Fruit fly (Drosophila melanogaster) whole organism, adult: ENCODE results near the gene CG13287.

Source experiments
- CG11617 ChIP-seq: fragments of 200-800 bp; sonication (Bioruptor generic); optimal IDR thresholded peaks from 2 replicates; lab custom pipeline; 2017; ENCODE audit warnings: mild to moderate bottlenecking, missing biosample characterization, missing genetic modification reagents, missing genetic modification characterization
- CG12768 ChIP-seq: fragments of 200-800 bp; sonication (Bioruptor generic); optimal IDR thresholded peaks from 2 replicates; lab custom pipeline; 2017; ENCODE audit warnings: missing biosample characterization, missing genetic modification characterization, mild to moderate bottlenecking, moderate library complexity, missing genetic modification reagents
- CG14711 ChIP-seq: fragments of 200-800 bp; sonication (Bioruptor generic); optimal IDR thresholded peaks from 2 replicates; lab custom pipeline; 2018; ENCODE audit warnings: missing biosample characterization, mild to moderate bottlenecking, missing genetic modification characterization, moderate library complexity
- CG1620 ChIP-seq: fragments of 200-800 bp; sonication (Bioruptor generic); optimal IDR thresholded peaks from 2 replicates; lab custom pipeline; 2016; ENCODE audit warnings: missing biosample characterization, missing genetic modification characterization
- CG5204 ChIP-seq: fragments of 200-800 bp; sonication (Bioruptor generic); optimal IDR thresholded peaks from 2 replicates; lab custom pipeline; 2016; ENCODE audit warnings: missing biosample characterization, missing genetic modification characterization
- CG7045 ChIP-seq: fragments of 200-800 bp; sonication (Bioruptor generic); optimal IDR thresholded peaks from 2 replicates; lab custom pipeline; 2017; ENCODE audit warnings: missing biosample characterization, mild to moderate bottlenecking, missing genetic modification characterization
- CG7101 ChIP-seq: fragments of 200-800 bp; sonication (Bioruptor generic); optimal IDR thresholded peaks from 2 replicates; lab custom pipeline; 2018; ENCODE audit warnings: missing biosample characterization, mild to moderate bottlenecking, missing genetic modification characterization, moderate library complexity
- Crg-1 ChIP-seq: fragments of 200-800 bp; sonication (Bioruptor generic); optimal IDR thresholded peaks from 2 replicates; lab custom pipeline; 2016; ENCODE audit warnings: missing biosample characterization, missing genetic modification characterization
- Hr96 ChIP-seq: fragments of 200-800 bp; sonication (Bioruptor generic); optimal IDR thresholded peaks from 2 replicates; lab custom pipeline; 2016; ENCODE audit warnings: missing biosample characterization, missing genetic modification characterization
- cnc ChIP-seq, 2 experiments: fragments of >200 bp; optimal IDR thresholded peaks; 2 replicates each; lab custom pipeline; 2017
- kay ChIP-seq: fragments of 200-800 bp; sonication (Bioruptor generic); peaks from one replicate; lab custom pipeline; 2016; ENCODE audit warnings: missing biosample characterization, missing genetic modification characterization, borderline replicate concordance
- pad ChIP-seq: fragments of 200-800 bp; sonication (Bioruptor generic); optimal IDR thresholded peaks from 3 replicates; lab custom pipeline; 2017; ENCODE audit warnings: missing biosample characterization, missing genetic modification characterization, mild to moderate bottlenecking, moderate library complexity, missing genetic modification reagents
- tj ChIP-seq: fragments of 200-800 bp; sonication (Bioruptor generic); optimal IDR thresholded peaks from 3 replicates; lab custom pipeline; 2017; ENCODE audit warnings: missing biosample characterization, mild to moderate bottlenecking, missing genetic modification characterization, moderate library complexity
- toe ChIP-seq: fragments of 200-800 bp; sonication (Bioruptor generic); optimal IDR thresholded peaks from 2 replicates; lab custom pipeline; 2016; ENCODE audit warnings: missing biosample characterization, missing genetic modification characterization

dm6 chr3L:5881310-5882208 lies 545 bp upstream of the CG13287 start:
- TF ChIP-seq toe (GFP tag; lab: Kevin White, UChicago) (no peak), CG7045 (GFP tag; lab: Kevin White, UChicago) (no peak), CG14711 (tag; lab: Kevin White, UChicago) (no peak), CG11617 (no peak), CG5204 (no peak), kay (GFP tag; lab: Kevin White, UChicago) (no peak), CG1620 (GFP tag; lab: Kevin White, UChicago) (no peak), Crg-1 (GFP tag; lab: Kevin White, UChicago) (no peak), pad (GFP tag; lab: Kevin White, UChicago) (no peak), cnc (optimal IDR thresholded peaks at IDR 0.05; lab: Kevin White, UChicago) (no peak), tj (no peak), CG12768 (no peak), Hr96 (no peak), CG7101 (no peak)
